Fruit fly (Drosophila melanogaster): ENCODE measurements around the gene ppk21.
A peak's percentile ranks its signal among the peaks of the same experiment; 100 is the strongest.

Gene ppk21

DNA sequence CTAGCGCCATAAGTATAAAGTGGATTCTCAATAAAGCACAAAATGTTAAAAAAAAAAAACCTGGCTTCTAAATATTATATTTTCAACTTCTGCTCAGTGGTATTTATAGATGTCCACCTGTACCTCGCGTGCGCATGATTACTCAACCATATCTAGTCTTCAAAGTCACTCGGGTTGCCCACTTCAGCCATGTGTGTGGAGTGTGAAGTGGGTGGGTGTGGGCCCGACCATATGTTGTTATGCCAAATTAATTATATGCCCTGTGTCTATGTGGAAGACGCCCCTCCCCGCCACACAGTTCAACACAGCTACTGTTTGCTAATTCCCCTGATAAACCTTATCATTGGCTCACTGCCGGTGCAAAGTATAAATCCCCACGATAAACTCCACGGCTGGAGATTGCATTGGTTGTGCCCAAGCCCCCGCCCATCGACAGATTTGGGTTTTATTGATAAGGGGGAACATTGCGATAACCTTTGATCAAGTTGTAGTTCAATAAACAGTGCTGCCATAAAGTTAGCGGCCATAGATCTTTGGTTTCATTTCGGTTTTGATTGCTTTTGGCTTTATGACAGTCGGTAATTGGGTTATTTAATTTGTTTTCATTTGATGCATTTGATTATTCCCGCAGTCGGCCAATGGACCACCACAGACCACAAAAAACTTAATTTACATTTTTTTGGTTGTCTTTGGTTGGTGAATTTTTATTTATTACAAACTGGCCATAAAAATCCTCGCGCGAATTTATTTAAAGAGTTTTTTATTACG is 43.7 kb upstream of the ppk21 start (continued):
- TF ChIP-seq cwo (GFP tag; optimal IDR thresholded peaks at IDR 0.05) (peak; percentile 56), stwl (tag; optimal IDR thresholded peaks at IDR 0.05) (no peak), CG17385 (GFP tag; optimal IDR thresholded peaks at IDR 0.05) (no peak), ftz-f1 (GFP tag; optimal IDR thresholded peaks at IDR 0.05) (peak; percentile 19), Oli (tag; optimal IDR thresholded peaks at IDR 0.05) (no peak), eyg (GFP tag; optimal IDR thresholded peaks at IDR 0.05) (no peak), CG2678 (tag; optimal IDR thresholded peaks at IDR 0.05) (peak; percentile 23), CG13624 (GFP tag; optimal IDR thresholded peaks at IDR 0.05) (no peak), grau (tag; optimal IDR thresholded peaks at IDR 0.05) (peak; percentile 67)

DNA sequence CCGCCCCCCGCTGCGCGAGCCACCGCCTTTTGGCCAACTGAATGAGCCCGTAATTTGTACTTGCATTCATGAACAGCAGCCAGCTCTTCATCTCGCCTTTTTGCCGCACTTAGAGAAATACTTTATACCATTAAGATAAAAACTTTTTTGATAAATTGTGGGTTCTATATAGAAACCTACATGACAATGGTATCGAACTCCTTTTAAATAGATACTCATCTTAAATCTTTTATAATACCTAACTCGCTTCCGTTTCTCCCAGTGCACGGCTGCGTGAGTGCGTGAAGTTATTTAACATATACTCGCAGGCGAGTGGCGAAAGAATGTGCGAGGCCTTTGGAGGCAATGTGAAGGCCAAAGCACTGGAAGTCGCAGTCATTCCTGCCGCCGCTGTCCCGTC is 38.7 kb upstream of the ppk21 start:
- TF ChIP-seq CG18599 (GFP tag; optimal IDR thresholded peaks at IDR 0.05) (peak; percentile 76), CG12391 (tag; optimal IDR thresholded peaks at IDR 0.05) (peak; percentile 41), CG1024 (GFP tag; IDR thresholded peaks at IDR 0.05) (0 out of 2 replicates have a peak, but pooled peaks have one; percentile 10), CG4328 (GFP tag; optimal IDR thresholded peaks at IDR 0.05) (no peak), Bdp1 (GFP tag; optimal IDR thresholded peaks at IDR 0.05) (no peak), cg (GFP tag; optimal IDR thresholded peaks at IDR 0.05) (no peak), sens (GFP tag) (peak; percentile 83), Dad (GFP tag; optimal IDR thresholded peaks at IDR 0.05) (no peak), jumu (GFP tag; optimal IDR thresholded peaks at IDR 0.05) (no peak), ham (GFP tag; IDR thresholded peaks at IDR 0.05) (0 out of 2 replicates have a peak, but pooled peaks have one; percentile 32), CG34376 (GFP tag; optimal IDR thresholded peaks at IDR 0.05) (no peak), CG11723 (GFP tag; optimal IDR thresholded peaks at IDR 0.05) (no peak), D19B (GFP tag; optimal IDR thresholded peaks at IDR 0.05) (peak; percentile 0), CG12155 (GFP tag; optimal IDR thresholded peaks at IDR 0.05) (peak; percentile 9), Sox102F (GFP tag; optimal IDR thresholded peaks at IDR 0.05) (peak; percentile 59), BtbVII (GFP tag; optimal IDR thresholded peaks at IDR 0.05) (peak; percentile 26), dysf (GFP tag; IDR thresholded peaks at IDR 0.05) (peak; percentile 48; the same call in 1 of the 3 replicates), ato (GFP tag; IDR thresholded peaks at IDR 0.05; ENCODE audit: partially characterized antibody) (no peak), Pdp1 (GFP tag; optimal IDR thresholded peaks at IDR 0.05) (peak in 1 of 2 experiments; percentile 26), CG15514 (GFP tag; optimal IDR thresholded peaks at IDR 0.05) (peak; percentile 17), H15 (GFP tag; IDR thresholded peaks at IDR 0.05) (0 out of 3 replicates have a peak, but pooled peaks have one; percentile 17), ase (GFP tag; IDR thresholded peaks at IDR 0.05) (peak; percentile 46; the same call in 1 of the 3 replicates), sd (tag; optimal IDR thresholded peaks at IDR 0.05) (peak; percentile 24), CG3281 (GFP tag; optimal IDR thresholded peaks at IDR 0.05) (peak; percentile 32), CG31224 (GFP tag; IDR thresholded peaks at IDR 0.05) (0 out of 2 replicates have a peak, but pooled peaks have one; percentile 8), tin (GFP tag; optimal IDR thresholded peaks at IDR 0.05) (peak; percentile 12), CG9727 (GFP tag; optimal IDR thresholded peaks at IDR 0.05) (peak; percentile 30), CG10147 (GFP tag; optimal IDR thresholded peaks at IDR 0.05) (peak; percentile 38), chm (GFP tag; IDR thresholded peaks at IDR 0.05) (peak; percentile 57), gce (GFP tag; IDR thresholded peaks at IDR 0.05) (0 out of 3 replicates have a peak, but pooled peaks have one; percentile 37), CG13775 (GFP tag; optimal IDR thresholded peaks at IDR 0.05) (peak; percentile 10), CG1603 (tag; optimal IDR thresholded peaks at IDR 0.05) (peak; percentile 50), vvl (GFP tag; IDR thresholded peaks at IDR 0.05) (peak; percentile 38), CG1529 (GFP tag; optimal IDR thresholded peaks at IDR 0.05) (no peak), CG11247 (GFP tag; IDR thresholded peaks at IDR 0.05) (peak; percentile 40; the same call in 1 of the 2 replicates), Dip2 (GFP tag; IDR thresholded peaks at IDR 0.05) (no peak), dmrt99B (tag; optimal IDR thresholded peaks at IDR 0.05) (peak; percentile 54), da (GFP tag; optimal IDR thresholded peaks at IDR 0.05) (no peak), Myb (GFP tag; optimal IDR thresholded peaks at IDR 0.05) (peak; percentile 3)

All from whole organism, embryonic.